Fruit fly (Drosophila melanogaster) whole organism, embryonic: ENCODE results near the gene Polr3A.
A peak's percentile ranks its signal among the peaks of the same experiment; 100 is the strongest.

Experiments used
- ATbp ChIP-seq: fragments of 200-800 bp; sonication (Bioruptor generic); optimal IDR thresholded peaks from 2 replicates; lab custom pipeline; 2017; ENCODE audit warnings: missing biosample characterization, mild to moderate bottlenecking, missing genetic modification characterization, missing genetic modification reagents
- Asciz ChIP-seq: fragments of 200-800 bp; sonication (Bioruptor generic); optimal IDR thresholded peaks from 2 replicates; lab custom pipeline; 2017; ENCODE audit warnings: missing biosample characterization, mild to moderate bottlenecking, missing genetic modification characterization, missing genetic modification reagents
- Bdp1 ChIP-seq: fragments of 200-800 bp; sonication (Bioruptor generic); optimal IDR thresholded peaks from 3 replicates; lab custom pipeline; 2016; ENCODE audit warnings: missing biosample characterization, missing genetic modification characterization
- C15 ChIP-seq: fragments of 200-800 bp; sonication (Bioruptor generic); IDR thresholded peaks from 3 replicates; pipeline ENCODE4 v1.3.6; 2022; ENCODE audit warnings: missing biosample characterization, missing genetic modification characterization
- CG12104 ChIP-seq: fragments of 200-800 bp; sonication (Bioruptor generic); optimal IDR thresholded peaks from 3 replicates; lab custom pipeline; 2016; ENCODE audit warnings: missing biosample characterization, missing genetic modification characterization
- CG12219 ChIP-seq: fragments of 200-800 bp; sonication (Bioruptor generic); optimal IDR thresholded peaks from 3 replicates; lab custom pipeline; 2018; ENCODE audit warnings: missing biosample characterization, mild to moderate bottlenecking, missing genetic modification characterization
- CG13287 ChIP-seq: fragments of 200-800 bp; sonication (Bioruptor generic); IDR thresholded peaks from 2 replicates; pipeline ENCODE4 v1.3.6; 2022; ENCODE audit warnings: missing biosample characterization, missing genetic modification characterization; ENCODE audit not compliant: partially characterized antibody
- CG13424 ChIP-seq: fragments of 200-800 bp; sonication (Bioruptor generic); optimal IDR thresholded peaks from 2 replicates; lab custom pipeline; 2019; ENCODE audit warnings: missing biosample characterization, mild to moderate bottlenecking, missing genetic modification characterization, moderate library complexity
- CG14667 ChIP-seq: fragments of 200-800 bp; sonication (Bioruptor generic); IDR thresholded peaks from 2 replicates; pipeline ENCODE4 v1.3.6; 2022; ENCODE audit warnings: missing biosample characterization, missing genetic modification characterization
- CG14860 ChIP-seq: fragments of 200-800 bp; sonication (Bioruptor generic); IDR thresholded peaks from 3 replicates; pipeline ENCODE4 v1.3.6; 2022; ENCODE audit warnings: missing biosample characterization, missing genetic modification characterization; ENCODE audit not compliant: partially characterized antibody
- CG15601 ChIP-seq: fragments of 200-800 bp; sonication (Bioruptor generic); optimal IDR thresholded peaks from 3 replicates; lab custom pipeline; 2019; ENCODE audit warnings: missing biosample characterization, mild to moderate bottlenecking, missing genetic modification characterization, moderate library complexity
- CG17385 ChIP-seq: fragments of 200-800 bp; sonication (Bioruptor generic); optimal IDR thresholded peaks from 3 replicates; lab custom pipeline; 2018; ENCODE audit warnings: missing biosample characterization, mild to moderate bottlenecking, missing genetic modification characterization
- CG1792 ChIP-seq: fragments of 200-800 bp; sonication (Bioruptor generic); optimal IDR thresholded peaks from 2 replicates; lab custom pipeline; 2016; ENCODE audit warnings: missing biosample characterization, missing genetic modification characterization
- CG3163 ChIP-seq: fragments of 200-800 bp; sonication (Bioruptor generic); optimal IDR thresholded peaks from 3 replicates; lab custom pipeline; 2016; ENCODE audit warnings: missing biosample characterization, missing genetic modification characterization
- CG3847 ChIP-seq: fragments of 200-800 bp; sonication (Bioruptor generic); IDR thresholded peaks from 2 replicates; pipeline ENCODE4 v1.3.6; 2022; ENCODE audit warnings: missing biosample characterization, missing genetic modification characterization
- CG4282 ChIP-seq: fragments of 200-800 bp; sonication (Bioruptor generic); optimal IDR thresholded peaks from 2 replicates; lab custom pipeline; 2016; ENCODE audit warnings: missing biosample characterization, missing genetic modification characterization
- CG7987 ChIP-seq: fragments of 200-800 bp; sonication (Bioruptor generic); optimal IDR thresholded peaks from 2 replicates; lab custom pipeline; 2018; ENCODE audit warnings: missing biosample characterization, mild to moderate bottlenecking, missing genetic modification characterization, moderate library complexity
- D19A ChIP-seq: fragments of 200-800 bp; optimal IDR thresholded peaks from 3 replicates; lab custom pipeline; 2019; ENCODE audit warnings: missing biosample characterization, mild to moderate bottlenecking, missing genetic modification characterization, moderate library complexity
- Gsc ChIP-seq: fragments of 200-800 bp; sonication (Bioruptor generic); IDR thresholded peaks from 2 replicates; pipeline ENCODE4 v1.3.6; 2022; ENCODE audit warnings: missing biosample characterization, missing genetic modification characterization
- HLHmδ ChIP-seq: fragments of 200-800 bp; sonication (Bioruptor generic); optimal IDR thresholded peaks from 2 replicates; lab custom pipeline; 2018; ENCODE audit warnings: missing biosample characterization, mild to moderate bottlenecking, missing genetic modification characterization, moderate library complexity
- MESR4 ChIP-seq: fragments of 200-800 bp; sonication (Bioruptor generic); optimal IDR thresholded peaks from 2 replicates; lab custom pipeline; 2018; ENCODE audit warnings: missing biosample characterization, mild to moderate bottlenecking, missing genetic modification characterization, moderate library complexity
- Ptx1 ChIP-seq: fragments of 200-800 bp; sonication (Bioruptor generic); IDR thresholded peaks from 2 replicates; pipeline ENCODE4 v1.3.6; 2022; ENCODE audit warnings: missing biosample characterization, missing genetic modification characterization
- Ravus ChIP-seq: fragments of 200-800 bp; sonication (Bioruptor generic); IDR thresholded peaks from 2 replicates; pipeline ENCODE4 v1.3.6; 2022; ENCODE audit warnings: missing biosample characterization, missing genetic modification characterization
- Rx ChIP-seq: fragments of 200-800 bp; sonication (Bioruptor generic); IDR thresholded peaks from 2 replicates; pipeline ENCODE4 v1.3.6; 2022; ENCODE audit warnings: missing biosample characterization, missing genetic modification characterization
- Side ChIP-seq: fragments of 200-800 bp; sonication (Bioruptor generic); optimal IDR thresholded peaks from 2 replicates; lab custom pipeline; 2016; ENCODE audit warnings: missing biosample characterization, missing genetic modification characterization
- Sox102F ChIP-seq: fragments of 200-800 bp; sonication (Bioruptor generic); optimal IDR thresholded peaks from 2 replicates; lab custom pipeline; 2018; ENCODE audit warnings: missing biosample characterization, mild to moderate bottlenecking, missing genetic modification characterization, moderate library complexity
- Stat92E ChIP-seq, 3 experiments: fragments of >200 bp in 2 of 3; fragments of 200-800 bp in 1 of 3; sonication (Bioruptor generic) in 1 of 3; optimal IDR thresholded peaks; 2 replicates each; lab custom pipeline; 2017 to 2019; ENCODE audit warnings: missing biosample characterization in 3 of 3, missing genetic modification characterization in 3 of 3, mild to moderate bottlenecking in 1 of 3, moderate library complexity in 1 of 3
- aop ChIP-seq: fragments of 200-800 bp; sonication (Bioruptor generic); IDR thresholded peaks from 2 replicates; pipeline ENCODE4 v1.3.6; 2022; ENCODE audit warnings: missing biosample characterization, missing genetic modification characterization
- bab2 ChIP-seq: fragments of 200-800 bp; sonication (Bioruptor generic); optimal IDR thresholded peaks from 2 replicates; lab custom pipeline; 2016; ENCODE audit warnings: missing biosample characterization, missing genetic modification characterization
- bigmax ChIP-seq: fragments of 200-800 bp; sonication (Bioruptor generic); optimal IDR thresholded peaks from 2 replicates; lab custom pipeline; 2018; ENCODE audit warnings: missing biosample characterization, mild to moderate bottlenecking, missing genetic modification characterization
- btn ChIP-seq: fragments of 200-800 bp; sonication (Bioruptor generic); optimal IDR thresholded peaks from 2 replicates; lab custom pipeline; 2016; ENCODE audit warnings: missing biosample characterization, missing genetic modification characterization
- croc ChIP-seq: fragments of 200-800 bp; sonication (Bioruptor generic); conservative IDR thresholded peaks from 3 replicates; pipeline ENCODE4 v1.3.6; 2022; ENCODE audit warnings: missing biosample characterization, missing genetic modification characterization
- danr ChIP-seq: fragments of 200-800 bp; sonication (Bioruptor generic); IDR thresholded peaks from 2 replicates; pipeline ENCODE4 v1.3.6; 2022; ENCODE audit warnings: missing biosample characterization, missing genetic modification characterization
- dati ChIP-seq: fragments of 200-800 bp; sonication (Bioruptor generic); IDR thresholded peaks from 2 replicates; pipeline ENCODE4 v1.3.6; 2022; ENCODE audit warnings: missing biosample characterization, missing genetic modification characterization
- gcm ChIP-seq: fragments of 200-800 bp; sonication (Bioruptor generic); optimal IDR thresholded peaks from 2 replicates; lab custom pipeline; 2019; ENCODE audit warnings: missing biosample characterization, mild to moderate bottlenecking, missing genetic modification characterization, moderate library complexity
- gsb ChIP-seq: fragments of 200-800 bp; sonication (Bioruptor generic); IDR thresholded peaks from 2 replicates; pipeline ENCODE4 v1.3.6; 2022; ENCODE audit warnings: missing biosample characterization, missing genetic modification characterization
- ind ChIP-seq: fragments of 200-800 bp; sonication (Bioruptor generic); optimal IDR thresholded peaks from 3 replicates; lab custom pipeline; 2016; ENCODE audit warnings: missing biosample characterization, missing genetic modification characterization
- ken ChIP-seq: fragments of 200-800 bp; sonication (Bioruptor generic); IDR thresholded peaks from 3 replicates; pipeline ENCODE4 v1.3.6; 2022; ENCODE audit warnings: missing biosample characterization, missing genetic modification characterization
- lola ChIP-seq, 3 experiments: fragments of >200 bp in 2 of 3; fragments of 200-800 bp in 1 of 3; sonication (Bioruptor generic) in 1 of 3; optimal IDR thresholded peaks; 2 replicates each; lab custom pipeline; 2017 to 2019; ENCODE audit warnings: missing biosample characterization in 3 of 3, missing genetic modification characterization in 3 of 3, mild to moderate bottlenecking in 1 of 3, moderate library complexity in 1 of 3
- luna ChIP-seq: fragments of 200-800 bp; sonication (Bioruptor generic); optimal IDR thresholded peaks from 2 replicates; lab custom pipeline; 2016; ENCODE audit warnings: missing biosample characterization, missing genetic modification characterization
- maf-S ChIP-seq: fragments of 200-800 bp; sonication (Bioruptor generic); optimal IDR thresholded peaks from 2 replicates; lab custom pipeline; 2016; ENCODE audit warnings: missing biosample characterization, missing genetic modification characterization
- rib ChIP-seq: fragments of 200-800 bp; sonication (Bioruptor generic); IDR thresholded peaks from 2 replicates; pipeline ENCODE4 v1.3.6; 2022; ENCODE audit warnings: missing biosample characterization, missing genetic modification characterization
- ro ChIP-seq: fragments of 200-800 bp; sonication (Bioruptor generic); IDR thresholded peaks from 2 replicates; pipeline ENCODE4 v1.3.6; 2022; ENCODE audit warnings: missing biosample characterization, missing genetic modification characterization
- sd ChIP-seq: fragments of 200-800 bp; sonication (Bioruptor generic); optimal IDR thresholded peaks from 3 replicates; lab custom pipeline; 2018; ENCODE audit warnings: missing biosample characterization, mild to moderate bottlenecking, missing genetic modification characterization, moderate library complexity
- sens ChIP-seq: fragments of 200-800 bp; sonication (Bioruptor generic); peaks from one replicate; lab custom pipeline; 2016; ENCODE audit warnings: missing biosample characterization, missing genetic modification characterization
- stwl ChIP-seq: fragments of 200-800 bp; sonication (Bioruptor generic); optimal IDR thresholded peaks from 3 replicates; lab custom pipeline; 2018; ENCODE audit warnings: missing biosample characterization, mild to moderate bottlenecking, missing genetic modification characterization, moderate library complexity
- tgo ChIP-seq: fragments of 200-800 bp; sonication (Bioruptor generic); IDR thresholded peaks from 3 replicates; pipeline ENCODE4 v1.3.6; 2022; ENCODE audit warnings: missing biosample characterization, missing genetic modification characterization
- tll ChIP-seq, 2 experiments: fragments of 200-800 bp in 1 of 2; fragments of >200 bp in 1 of 2; sonication (Bioruptor generic) in 1 of 2; optimal IDR thresholded peaks; 2 replicates each; lab custom pipeline; 2017 to 2019; ENCODE audit warnings: missing biosample characterization in 2 of 2, missing genetic modification characterization in 2 of 2, mild to moderate bottlenecking in 1 of 2, moderate library complexity in 1 of 2
- yki ChIP-seq: fragments of >200 bp; optimal IDR thresholded peaks from 3 replicates; lab custom pipeline; 2018
- z ChIP-seq: fragments of 200-800 bp; sonication (Bioruptor generic); IDR thresholded peaks from 3 replicates; pipeline ENCODE4 v1.3.6; 2022; ENCODE audit warnings: missing biosample characterization, missing genetic modification characterization

The Polr3A gene

dm6 chrX:15760447-15761297 lies 2.1 kb upstream of the Polr3A start, which contains the start of the genes Graf and mRpL3 (continued):
- TF ChIP-seq C15 (GFP tag; lab: Robert Waterston, UW) (no peak), bigmax (no peak), HLHmδ (GFP tag; lab: Kevin White, UChicago) (no peak), Side (GFP tag; lab: Kevin White, UChicago) (no peak), aop (GFP tag; lab: Robert Waterston, UW) (no peak), z (no peak), ATbp (GFP tag; lab: Kevin White, UChicago) (no peak), CG14667 (GFP tag; lab: Robert Waterston, UW) (no peak), CG3847 (GFP tag; lab: Robert Waterston, UW) (no peak), gsb (GFP tag; lab: Robert Waterston, UW) (no peak), danr (GFP tag; lab: Robert Waterston, UW) (no peak), CG15601 (tag; lab: Kevin White, UChicago) (no peak), maf-S (GFP tag; lab: Kevin White, UChicago) (no peak), Ptx1 (GFP tag; lab: Robert Waterston, UW) (no peak), btn (GFP tag; lab: Kevin White, UChicago) (no peak), lola (GFP tag; optimal IDR thresholded peaks at IDR 0.05; lab: Kevin White, UChicago) (peak in 1 of 3 experiments; percentile 85), CG17385 (no peak), luna (GFP tag; lab: Kevin White, UChicago) (no peak), dati (GFP tag; lab: Robert Waterston, UW) (no peak), CG4282 (GFP tag; lab: Kevin White, UChicago) (no peak), D19A (no peak), Stat92E (GFP tag; optimal IDR thresholded peaks at IDR 0.05; lab: Kevin White, UChicago) (no peak), Gsc (GFP tag; lab: Robert Waterston, UW) (no peak), Bdp1 (no peak), CG13287 (GFP tag; lab: Robert Waterston, UW) (peak; percentile 86), sd (tag; lab: Kevin White, UChicago) (no peak), tgo (GFP tag; lab: Robert Waterston, UW) (no peak), CG13424 (tag; lab: Kevin White, UChicago) (no peak), CG14860 (GFP tag; lab: Robert Waterston, UW) (peak; percentile 90), rib (GFP tag; lab: Robert Waterston, UW) (no peak), CG1792 (GFP tag; lab: Kevin White, UChicago) (no peak), CG12104 (GFP tag; lab: Kevin White, UChicago) (no peak), yki (lab: Kevin White, UChicago) (no peak), CG7987 (GFP tag; lab: Kevin White, UChicago) (no peak), sens (peak; percentile 58), Asciz (GFP tag; lab: Kevin White, UChicago) (no peak), croc (GFP tag; lab: Robert Waterston, UW) (no peak), ind (no peak), tll (GFP tag; optimal IDR thresholded peaks at IDR 0.05; lab: Kevin White, UChicago) (peak in 1 of 2 experiments; percentile 2), bab2 (GFP tag; lab: Kevin White, UChicago) (no peak), stwl (tag; lab: Kevin White, UChicago) (peak; percentile 16), CG3163 (GFP tag; lab: Kevin White, UChicago) (no peak), CG12219 (GFP tag; lab: Kevin White, UChicago) (no peak), MESR4 (GFP tag; lab: Kevin White, UChicago) (peak; percentile 45), gcm (GFP tag; lab: Kevin White, UChicago) (no peak), Sox102F (GFP tag; lab: Kevin White, UChicago) (no peak), Rx (no peak), ken (GFP tag; lab: Robert Waterston, UW) (no peak), ro (GFP tag; lab: Robert Waterston, UW) (no peak), Ravus (no peak)
